Worm (Caenorhabditis elegans): ENCODE measurements around the gene clec-196.

The clec-196 gene

DNA sequence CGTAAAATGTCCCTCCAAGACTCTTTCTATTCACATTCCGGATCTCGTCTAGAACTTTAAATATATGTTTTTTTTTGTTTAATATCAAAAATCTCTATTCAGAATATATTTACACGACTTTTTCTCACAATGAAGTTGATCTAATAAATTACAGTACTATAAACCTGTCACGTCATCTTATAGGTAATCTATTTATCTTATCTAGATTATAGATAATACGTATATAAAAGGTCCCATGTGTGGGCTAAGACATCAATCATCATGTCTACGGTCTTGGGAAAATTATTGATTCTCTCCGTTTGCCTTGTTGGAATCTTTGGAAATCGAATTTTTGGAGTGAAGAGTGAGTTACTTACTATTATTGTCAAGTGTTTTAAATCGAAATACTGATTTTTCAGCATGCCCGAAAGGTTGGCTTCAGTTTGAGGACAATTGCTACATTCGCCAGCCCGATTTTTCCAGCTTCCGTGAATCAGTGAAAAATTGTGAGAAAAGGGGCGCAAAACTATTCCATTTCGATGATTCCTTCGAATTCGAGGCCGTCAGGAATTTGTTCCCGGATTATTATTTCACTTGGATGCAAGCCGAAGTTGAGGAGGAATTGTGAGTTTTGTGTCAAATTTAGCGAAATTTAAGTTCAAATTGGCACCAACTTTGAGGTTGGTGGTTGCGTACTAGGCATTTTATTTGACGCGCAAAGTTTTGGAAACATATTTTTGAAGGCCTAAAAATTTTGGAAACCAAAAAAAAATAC, at the start of gene clec-196:
clec-196 (plus strand) TSS at position 252 of the 754 bp plus-strand sequence.
- TF ChIP-seq unc-62 (GFP tag; optimal IDR thresholded peaks at IDR 0.05), result no peak

DNA sequence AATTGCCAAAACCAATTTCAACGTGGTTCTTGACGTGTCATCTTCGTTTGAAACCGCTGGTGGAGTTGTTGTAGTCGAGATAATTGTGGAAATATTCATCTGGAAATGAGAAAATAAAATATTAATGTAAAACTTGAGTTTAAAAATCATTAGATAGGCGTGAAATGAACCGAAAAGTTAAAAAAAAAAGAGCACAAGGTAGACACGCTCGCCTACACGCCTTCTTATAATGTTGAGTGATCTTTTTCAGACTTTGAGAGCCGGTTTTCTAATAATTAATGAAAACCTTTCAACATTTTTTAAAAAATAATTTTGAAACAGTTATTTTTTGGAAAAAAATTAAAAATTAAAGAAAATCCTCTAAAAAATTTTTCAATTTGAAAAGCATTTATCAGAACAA, 45.8 kb upstream of the clec-196 start, which contains the start of gene npr-32:
npr-32 (minus strand) TSS at position 101 of the 400 bp plus-strand sequence.
- no peak for TF ChIP-seq unc-62 (GFP tag; optimal IDR thresholded peaks at IDR 0.05)

DNA sequence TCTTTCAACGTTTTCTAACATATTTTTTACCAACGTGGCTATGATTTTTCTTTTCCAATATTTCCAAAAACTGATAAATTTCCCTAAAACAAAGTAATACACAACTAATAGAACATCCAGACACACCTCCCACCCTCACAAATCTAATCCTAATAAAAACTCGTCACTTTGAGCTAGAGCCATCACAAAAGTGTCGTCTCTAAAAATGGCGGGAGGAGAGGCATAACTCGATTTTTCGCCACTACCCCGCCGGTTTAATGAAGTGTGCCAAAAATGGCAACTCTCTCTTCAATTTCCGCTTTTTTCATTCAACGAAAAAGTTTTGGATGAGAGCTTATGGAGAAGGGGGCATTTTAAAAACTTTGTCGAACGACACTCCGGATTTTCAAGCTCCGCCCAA, 43.9 kb upstream of the clec-196 start:
- TF ChIP-seq unc-62 (GFP tag; optimal IDR thresholded peaks at IDR 0.05), result no peak

DNA sequence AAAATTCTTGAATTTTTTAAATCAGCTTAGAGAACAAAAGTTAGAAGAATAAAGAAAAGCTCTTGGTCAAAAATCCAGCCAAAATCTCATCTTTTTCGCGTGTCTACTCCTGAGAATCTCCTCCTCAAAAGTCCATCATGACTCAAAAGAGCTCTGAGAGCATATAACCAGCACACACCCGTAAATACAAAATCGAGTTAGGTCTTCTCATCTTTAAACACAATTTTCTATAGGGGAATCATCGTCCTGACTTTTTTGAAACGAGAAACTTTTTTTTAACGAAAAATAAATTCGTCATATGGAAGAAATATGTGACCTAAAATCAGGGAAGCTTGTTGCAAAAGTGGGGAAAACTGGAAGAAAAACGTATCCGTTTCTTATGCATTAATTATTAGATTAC, 43.3 kb upstream of the clec-196 start:
- no peak for TF ChIP-seq unc-62 (GFP tag; optimal IDR thresholded peaks at IDR 0.05)

DNA sequence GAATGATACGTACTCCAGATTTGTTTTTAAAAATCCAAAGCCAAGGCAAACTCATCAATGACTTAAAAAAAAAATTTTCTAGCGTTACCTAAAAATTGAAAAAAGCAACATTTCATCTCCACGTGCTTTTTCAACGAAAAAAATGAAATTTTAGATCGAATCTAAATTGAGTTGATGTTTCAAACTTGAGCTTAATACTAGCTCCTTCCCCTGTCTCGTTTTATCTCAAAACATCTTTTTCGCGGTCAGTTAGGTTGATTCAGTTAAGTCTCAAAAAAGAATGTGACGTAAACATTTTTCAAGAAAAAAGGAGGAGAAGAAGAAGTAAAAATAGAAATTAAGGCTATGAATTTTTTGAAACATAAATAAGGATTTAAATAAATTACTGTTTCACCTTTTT, 39.7 kb upstream of the clec-196 start:
- no peak for TF ChIP-seq unc-62 (GFP tag; optimal IDR thresholded peaks at IDR 0.05)

DNA sequence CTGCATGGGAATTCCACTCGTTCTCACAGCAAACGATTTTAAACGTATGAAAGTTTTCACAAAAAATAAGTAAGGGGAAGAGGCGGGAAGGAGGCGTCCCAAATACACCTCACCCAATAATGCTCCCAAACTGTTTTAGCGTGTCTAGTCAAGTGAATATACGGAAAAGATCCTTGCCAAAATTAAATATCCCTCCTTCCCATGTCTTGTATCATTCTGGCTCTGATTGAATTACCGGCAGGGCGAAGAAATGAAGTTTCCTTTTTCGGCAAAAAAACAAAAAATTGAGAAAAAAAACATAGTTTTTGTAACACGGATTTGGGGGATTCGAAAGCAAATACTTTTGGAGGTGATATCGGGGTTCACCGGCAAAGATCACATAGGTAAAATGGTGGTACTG, 37.8 kb upstream of the clec-196 start:
- TF ChIP-seq unc-62 (GFP tag; optimal IDR thresholded peaks at IDR 0.05), result no peak

DNA sequence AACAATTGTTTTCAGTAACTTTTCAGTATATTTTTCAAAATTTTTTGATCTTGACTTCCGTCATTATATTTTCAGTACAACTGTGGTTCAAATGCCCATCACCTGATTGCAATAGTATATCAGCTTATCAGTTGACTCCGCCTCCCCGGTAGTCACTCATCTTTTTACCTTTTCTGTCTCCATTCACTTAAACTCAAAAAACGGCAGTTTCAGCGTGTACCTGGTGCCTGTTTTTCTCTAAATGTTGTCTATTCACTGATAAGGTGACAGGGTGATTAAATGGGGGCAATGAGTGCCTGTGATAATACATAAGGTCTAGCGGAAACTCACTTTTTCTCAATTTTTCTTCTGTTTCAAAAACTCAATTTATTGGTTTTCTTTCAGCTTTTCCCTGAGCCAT, 31.6 kb upstream of the clec-196 start, which contains the start of gene ZK550.2:
ZK550.2 (plus strand) TSS at position 385 of the 400 bp plus-strand sequence.
- TF ChIP-seq unc-62 (GFP tag; optimal IDR thresholded peaks at IDR 0.05), result no peak

DNA sequence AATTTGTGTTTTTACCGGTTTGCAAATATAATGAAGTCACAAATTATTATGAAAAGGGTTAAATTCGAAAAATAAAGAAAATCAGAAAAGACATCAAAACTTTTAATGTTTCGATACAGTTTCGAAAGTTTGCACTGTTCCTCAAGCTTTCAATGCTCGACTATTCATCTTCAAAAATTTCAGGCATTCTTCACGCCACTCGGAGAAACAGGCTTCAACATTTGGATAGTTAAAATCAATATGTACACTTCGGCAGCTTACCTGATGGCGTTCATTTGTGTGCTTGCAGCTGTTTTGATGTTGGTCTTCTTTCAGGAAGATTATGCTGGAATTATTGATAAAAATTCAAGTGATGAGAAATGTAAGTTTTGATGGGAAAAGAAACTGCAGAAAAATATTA, 29.6 kb upstream of the clec-196 start:
- TF ChIP-seq unc-62 (GFP tag; optimal IDR thresholded peaks at IDR 0.05), result no peak

DNA sequence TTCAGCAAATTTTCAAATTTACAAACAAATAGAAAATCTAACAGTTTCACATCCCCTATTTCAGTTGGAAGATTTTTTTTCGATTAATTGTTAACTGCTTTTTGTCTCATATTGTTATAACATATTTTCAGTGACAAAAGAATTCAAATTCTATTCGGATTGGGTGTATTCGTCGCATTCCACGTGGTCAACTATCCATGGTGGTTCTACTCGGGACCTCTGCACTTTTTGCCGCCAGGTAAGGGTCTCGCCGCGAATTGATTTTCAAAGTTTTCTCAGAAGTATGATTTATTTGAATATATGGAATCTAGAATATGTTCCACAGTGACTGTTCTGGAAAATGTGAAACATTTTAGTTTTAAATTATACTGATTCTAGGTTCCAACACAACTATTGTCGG, 28.2 kb upstream of the clec-196 start:
- TF ChIP-seq unc-62 (GFP tag; optimal IDR thresholded peaks at IDR 0.05), result no peak

DNA sequence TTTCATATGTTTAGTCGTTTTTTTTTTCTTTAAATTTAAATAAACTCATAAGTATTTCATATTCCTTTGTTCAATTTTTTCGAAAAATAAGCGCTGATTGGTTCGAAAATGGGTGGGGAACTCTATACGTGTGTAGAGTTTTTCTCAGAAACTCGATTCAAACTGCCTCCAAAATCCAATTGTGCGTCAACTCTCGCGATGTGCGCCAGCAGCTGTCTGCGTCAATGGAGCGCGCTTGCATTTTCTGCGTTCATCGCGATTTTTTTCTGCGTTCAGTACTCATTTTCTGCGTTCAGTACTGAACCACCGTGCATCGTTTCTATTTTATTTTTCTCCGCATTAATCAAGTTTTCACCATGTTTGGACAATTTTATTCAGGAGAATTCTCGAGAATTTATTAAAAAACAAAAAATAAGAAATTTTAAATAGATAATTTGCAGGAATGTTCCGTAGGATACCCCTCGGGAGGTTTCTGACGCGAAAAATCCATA, 27.0 kb upstream of the clec-196 start, which contains the start of gene eelo-2:
eelo-2 (plus strand) TSS at position 441 of the 491 bp plus-strand sequence.
- no peak for TF ChIP-seq unc-62 (GFP tag; optimal IDR thresholded peaks at IDR 0.05)

DNA sequence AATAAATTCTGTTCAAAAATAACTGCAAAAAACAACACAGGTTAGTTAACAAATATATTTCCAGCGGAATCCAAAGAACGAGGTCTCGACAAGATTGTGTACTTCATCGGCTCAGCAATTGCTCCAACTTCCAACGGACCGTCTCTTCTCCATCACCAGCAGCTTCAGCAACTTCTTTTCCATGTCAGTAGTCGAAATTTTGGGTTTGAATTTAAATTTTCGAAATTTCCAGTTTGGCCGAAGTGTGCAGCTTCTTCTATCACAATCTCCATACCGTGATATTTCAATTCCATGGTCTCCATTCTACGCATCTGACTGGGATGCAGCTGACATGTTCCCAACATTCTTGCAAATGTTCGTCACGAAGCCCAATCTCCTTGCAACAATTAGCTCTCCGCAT, 23.3 kb upstream of the clec-196 start:
- no peak for TF ChIP-seq unc-62 (GFP tag; optimal IDR thresholded peaks at IDR 0.05)

DNA sequence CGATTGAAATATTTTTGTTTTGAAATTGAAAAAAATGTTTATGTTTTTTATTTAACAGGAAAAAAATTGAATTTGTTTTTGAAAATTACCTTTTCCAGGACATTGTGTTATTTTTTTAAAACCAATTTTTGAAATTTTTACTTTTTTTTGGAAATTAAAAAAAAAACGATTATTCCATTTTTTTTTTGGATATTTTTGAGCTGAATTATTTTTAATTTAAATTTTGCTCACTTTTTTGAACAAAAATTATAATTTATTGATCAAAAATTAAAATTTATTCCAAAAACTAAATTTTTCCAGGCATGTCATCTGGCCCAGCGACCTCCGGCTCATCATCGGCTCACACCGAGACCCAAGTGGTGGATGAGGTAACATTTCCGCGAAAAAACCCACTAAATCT, 21.8 kb upstream of the clec-196 start, which contains the start of gene gtf-2E1:
gtf-2E1 (plus strand) TSS at position 301 of the 400 bp plus-strand sequence.
- TF ChIP-seq unc-62 (GFP tag; optimal IDR thresholded peaks at IDR 0.05), result no peak

DNA sequence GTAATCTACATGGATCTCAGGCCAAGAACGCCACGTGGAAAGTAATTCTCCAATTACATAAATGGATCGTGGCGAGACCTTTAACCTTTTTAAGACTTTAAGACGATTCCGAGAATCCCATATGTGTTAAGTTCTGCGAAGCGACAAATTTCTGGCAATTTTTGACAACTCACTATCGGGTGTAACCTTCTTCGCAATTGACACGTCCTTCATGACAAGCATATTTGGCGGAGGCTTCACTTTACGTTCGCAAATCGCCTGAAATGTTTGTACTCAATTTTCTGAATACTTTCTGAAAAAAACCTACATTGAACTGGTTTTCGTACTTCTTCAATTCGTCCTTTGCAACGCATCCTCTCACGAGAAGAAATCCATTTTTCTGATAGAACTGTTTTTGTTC, 17.9 kb upstream of the clec-196 start:
- no peak for TF ChIP-seq unc-62 (GFP tag; optimal IDR thresholded peaks at IDR 0.05)

DNA sequence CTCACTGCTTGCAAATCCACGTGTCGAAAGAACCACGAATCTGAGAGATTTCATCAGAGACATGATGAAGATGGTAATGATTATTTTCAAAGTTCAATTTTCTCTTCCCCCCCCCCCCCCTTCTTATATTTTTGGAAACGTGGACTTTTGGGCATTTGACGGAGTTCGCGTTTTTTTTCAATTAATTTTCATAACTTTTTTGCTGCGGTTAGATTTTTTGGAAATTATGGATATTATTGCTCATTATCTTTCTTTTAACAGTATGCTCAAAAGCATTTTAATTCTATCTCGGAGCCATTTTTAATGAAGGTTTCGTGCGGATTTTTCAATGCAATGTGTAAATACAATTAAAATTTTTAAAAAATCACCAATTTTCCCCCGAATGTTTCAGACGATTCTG, 17.4 kb upstream of the clec-196 start, which contains the start of gene phyh-1:
phyh-1 (minus strand) TSS at position 101 of the 400 bp plus-strand sequence.
- TF ChIP-seq unc-62 (GFP tag; optimal IDR thresholded peaks at IDR 0.05), result no peak

DNA sequence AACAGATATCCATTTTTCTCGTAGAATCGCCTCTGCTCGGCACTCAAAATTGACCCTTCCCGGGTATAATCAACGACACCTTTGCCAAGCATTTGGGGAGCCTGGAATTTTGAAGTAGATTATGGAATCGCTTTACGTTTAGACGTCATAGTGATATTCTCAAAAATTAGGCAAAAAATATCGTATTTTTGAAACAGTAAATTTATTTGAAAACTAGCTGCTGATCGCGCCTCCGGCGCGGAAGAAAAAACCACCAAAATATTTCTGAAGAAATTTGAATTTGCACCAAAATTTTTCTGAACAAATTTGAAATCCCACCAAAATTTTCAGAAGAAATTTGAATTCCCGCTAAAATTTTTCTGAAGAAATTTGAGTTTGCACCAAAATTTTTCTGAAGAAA, 14.4 kb upstream of the clec-196 start, which contains the start of gene ZK550.6:
ZK550.6 (minus strand) TSS at position 101 of the 400 bp plus-strand sequence.
- no peak for TF ChIP-seq unc-62 (GFP tag; optimal IDR thresholded peaks at IDR 0.05)

DNA sequence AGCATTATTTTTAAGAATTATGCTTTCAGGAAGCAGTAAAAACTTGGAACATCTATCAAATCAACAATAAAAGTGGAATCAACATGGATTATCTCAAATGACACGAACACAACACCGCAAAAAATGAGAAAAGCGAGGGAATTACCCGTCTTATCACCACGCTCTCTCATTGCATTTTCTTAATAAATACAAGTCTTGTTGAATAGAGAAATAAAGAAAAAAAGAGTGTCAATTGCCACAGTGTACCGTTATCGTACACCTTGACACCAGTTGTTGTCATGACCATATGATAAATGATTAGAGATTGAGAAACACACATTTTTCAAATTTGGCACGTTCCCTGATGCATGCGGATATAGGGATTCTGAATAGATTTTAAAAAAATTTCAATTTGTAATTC, 13.0 kb upstream of the clec-196 start:
- no peak for TF ChIP-seq unc-62 (GFP tag; optimal IDR thresholded peaks at IDR 0.05)

DNA sequence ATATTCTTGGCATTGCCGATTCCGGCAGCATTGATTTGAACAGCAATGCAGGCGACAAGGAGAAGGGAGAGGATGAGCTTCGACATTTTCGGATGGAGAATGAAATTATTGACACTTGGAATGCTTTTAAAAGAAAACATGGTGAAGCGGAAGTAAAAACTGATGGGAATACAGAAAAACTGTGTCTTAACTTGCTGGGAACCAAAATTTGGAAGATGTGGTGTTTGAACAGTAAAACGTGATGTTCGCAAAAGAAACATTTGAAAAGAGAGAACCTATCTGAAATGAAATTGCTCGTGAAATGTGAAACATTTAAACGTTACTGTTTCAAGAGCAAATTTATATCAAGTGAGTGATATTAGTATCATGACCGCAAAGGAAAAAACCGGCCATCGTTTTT, 12.0 kb upstream of the clec-196 start, which contains the start of gene F26D10.13:
F26D10.13 (minus strand) TSS at position 101 of the 400 bp plus-strand sequence.
- no peak for TF ChIP-seq unc-62 (GFP tag; optimal IDR thresholded peaks at IDR 0.05)
